Fruit fly (Drosophila melanogaster) whole organism, embryonic: ENCODE results near the gene CG17111.

ENCODE experiments used
- Asciz ChIP-seq: fragments of 200-800 bp; sonication (Bioruptor generic); optimal IDR thresholded peaks from 2 replicates; lab custom pipeline; 2017; ENCODE audit warnings: missing biosample characterization, mild to moderate bottlenecking, missing genetic modification characterization, missing genetic modification reagents
- Atf3 ChIP-seq: fragments of 200-800 bp; sonication (Bioruptor generic); optimal IDR thresholded peaks from 3 replicates; lab custom pipeline; 2016; ENCODE audit warnings: missing biosample characterization, missing genetic modification characterization
- C15 ChIP-seq: fragments of 200-800 bp; sonication (Bioruptor generic); IDR thresholded peaks from 3 replicates; pipeline ENCODE4 v1.3.6; 2022; ENCODE audit warnings: missing biosample characterization, missing genetic modification characterization
- CG1024 ChIP-seq: fragments of 200-800 bp; sonication (Bioruptor generic); IDR thresholded peaks from 2 replicates; pipeline ENCODE4 v1.3.6; 2022; ENCODE audit warnings: missing biosample characterization, missing genetic modification characterization
- CG11398 ChIP-seq: fragments of 200-800 bp; sonication (Bioruptor generic); optimal IDR thresholded peaks from 2 replicates; lab custom pipeline; 2016; ENCODE audit warnings: missing biosample characterization, missing genetic modification characterization
- CG11696 ChIP-seq: fragments of 200-800 bp; sonication (Bioruptor generic); IDR thresholded peaks from 2 replicates; pipeline ENCODE4 v1.3.6; 2022; ENCODE audit warnings: missing biosample characterization, missing genetic modification characterization
- CG11723 ChIP-seq: fragments of 200-800 bp; sonication (Bioruptor generic); optimal IDR thresholded peaks from 2 replicates; lab custom pipeline; 2017; ENCODE audit warnings: missing biosample characterization, mild to moderate bottlenecking, missing genetic modification characterization
- CG12236 ChIP-seq: fragments of 200-800 bp; sonication (Bioruptor generic); optimal IDR thresholded peaks from 2 replicates; lab custom pipeline; 2016; ENCODE audit warnings: missing biosample characterization, missing genetic modification characterization
- CG13296 ChIP-seq: fragments of 200-800 bp; sonication (Bioruptor generic); optimal IDR thresholded peaks from 3 replicates; lab custom pipeline; 2018; ENCODE audit warnings: missing biosample characterization, mild to moderate bottlenecking, missing genetic modification characterization
- CG1529 ChIP-seq: fragments of 200-800 bp; sonication (Bioruptor generic); optimal IDR thresholded peaks from 3 replicates; lab custom pipeline; 2018; ENCODE audit warnings: missing biosample characterization, missing genetic modification characterization
- CG18011 ChIP-seq: fragments of 200-800 bp; sonication (Bioruptor generic); optimal IDR thresholded peaks from 2 replicates; lab custom pipeline; 2017; ENCODE audit warnings: missing biosample characterization, missing genetic modification characterization, mild to moderate bottlenecking, moderate library complexity, missing genotype
- CG2889 ChIP-seq: fragments of 200-800 bp; sonication (Bioruptor generic); IDR thresholded peaks from 3 replicates; pipeline ENCODE4 v1.3.6; 2022; ENCODE audit warnings: missing biosample characterization, missing genetic modification characterization
- CG3163 ChIP-seq: fragments of 200-800 bp; sonication (Bioruptor generic); optimal IDR thresholded peaks from 3 replicates; lab custom pipeline; 2016; ENCODE audit warnings: missing biosample characterization, missing genetic modification characterization
- CG4360 ChIP-seq: fragments of 200-800 bp; sonication (Bioruptor generic); IDR thresholded peaks from 2 replicates; pipeline ENCODE4 v1.3.6; 2022; ENCODE audit warnings: missing biosample characterization, missing genetic modification characterization
- CG6683 ChIP-seq: fragments of 200-800 bp; sonication (Bioruptor generic); optimal IDR thresholded peaks from 2 replicates; lab custom pipeline; 2017; ENCODE audit warnings: missing biosample characterization, mild to moderate bottlenecking, missing genetic modification characterization, missing genetic modification reagents
- CG6791 ChIP-seq: fragments of 200-800 bp; sonication (Bioruptor generic); IDR thresholded peaks from 3 replicates; pipeline ENCODE4 v1.3.6; 2022; ENCODE audit warnings: missing biosample characterization, missing genetic modification characterization; ENCODE audit not compliant: partially characterized antibody
- CG7271 ChIP-seq: fragments of 200-800 bp; sonication (Bioruptor generic); optimal IDR thresholded peaks from 2 replicates; lab custom pipeline; 2018; ENCODE audit warnings: missing biosample characterization, mild to moderate bottlenecking, missing genetic modification characterization, moderate library complexity
- CHES-1-like ChIP-seq: fragments of 200-800 bp; sonication (Bioruptor generic); optimal IDR thresholded peaks from 2 replicates; lab custom pipeline; 2016; ENCODE audit warnings: missing biosample characterization, missing genetic modification characterization
- Deaf1 ChIP-seq: fragments of 200-800 bp; optimal IDR thresholded peaks from 3 replicates; lab custom pipeline; 2019; ENCODE audit warnings: missing biosample characterization, mild to moderate bottlenecking, missing genetic modification characterization, moderate library complexity
- E2f2 ChIP-seq: fragments of 200-800 bp; sonication (Bioruptor generic); IDR thresholded peaks from 2 replicates; pipeline ENCODE4 v1.3.6; 2022; ENCODE audit warnings: missing biosample characterization, missing genetic modification characterization
- HLH4C ChIP-seq: fragments of 200-800 bp; sonication (Bioruptor generic); IDR thresholded peaks from 3 replicates; pipeline ENCODE4 v1.3.6; 2022; ENCODE audit warnings: missing biosample characterization, missing genetic modification characterization; ENCODE audit not compliant: partially characterized antibody
- Hey ChIP-seq: fragments of 200-800 bp; sonication (Bioruptor generic); optimal IDR thresholded peaks from 3 replicates; lab custom pipeline; 2018; ENCODE audit warnings: missing biosample characterization, mild to moderate bottlenecking, missing genetic modification characterization
- HmgD ChIP-seq: fragments of 200-800 bp; sonication (Bioruptor generic); optimal IDR thresholded peaks from 3 replicates; lab custom pipeline; 2016; ENCODE audit warnings: missing biosample characterization, missing genetic modification characterization
- Meics ChIP-seq: fragments of 200-800 bp; sonication (Bioruptor generic); optimal IDR thresholded peaks from 2 replicates; lab custom pipeline; 2017; ENCODE audit warnings: missing biosample characterization, mild to moderate bottlenecking, missing genetic modification characterization
- Mes4 ChIP-seq: fragments of 200-800 bp; sonication (Bioruptor generic); optimal IDR thresholded peaks from 2 replicates; lab custom pipeline; 2016; ENCODE audit warnings: missing biosample characterization, missing genetic modification characterization
- NFAT ChIP-seq: fragments of 200-800 bp; sonication (Bioruptor generic); IDR thresholded peaks from 2 replicates; pipeline ENCODE4 v1.3.6; 2022; ENCODE audit warnings: missing biosample characterization, missing genetic modification characterization
- NfI ChIP-seq: fragments of 200-800 bp; sonication (Bioruptor generic); optimal IDR thresholded peaks from 3 replicates; lab custom pipeline; 2018; ENCODE audit warnings: missing biosample characterization, mild to moderate bottlenecking, missing genetic modification characterization, moderate library complexity
- Optix ChIP-seq: fragments of 200-800 bp; sonication (Bioruptor generic); IDR thresholded peaks from 3 replicates; pipeline ENCODE4 v1.3.6; 2022; ENCODE audit warnings: missing biosample characterization, missing genetic modification characterization
- Sox100B ChIP-seq: fragments of 200-800 bp; sonication (Bioruptor generic); optimal IDR thresholded peaks from 3 replicates; lab custom pipeline; 2018; ENCODE audit warnings: missing biosample characterization, mild to moderate bottlenecking, missing genetic modification characterization
- Vsx1 ChIP-seq: fragments of 200-800 bp; sonication (Bioruptor generic); optimal IDR thresholded peaks from 2 replicates; lab custom pipeline; 2017; ENCODE audit warnings: missing biosample characterization, mild to moderate bottlenecking, missing genetic modification characterization, missing genetic modification reagents
- YL-1 ChIP-seq: fragments of 200-800 bp; sonication (Bioruptor generic); optimal IDR thresholded peaks from 3 replicates; lab custom pipeline; 2017; ENCODE audit warnings: missing biosample characterization, mild to moderate bottlenecking, missing genetic modification characterization
- abd-A ChIP-seq: fragments of 200-800 bp; sonication (Bioruptor generic); optimal IDR thresholded peaks from 3 replicates; lab custom pipeline; 2019; ENCODE audit warnings: missing biosample characterization, mild to moderate bottlenecking, missing genetic modification characterization, moderate library complexity
- ac ChIP-seq: fragments of 200-800 bp; sonication (Bioruptor generic); optimal IDR thresholded peaks from 3 replicates; lab custom pipeline; 2017; ENCODE audit warnings: missing biosample characterization, mild to moderate bottlenecking, missing genetic modification characterization
- amos ChIP-seq: fragments of 200-800 bp; sonication (Bioruptor generic); IDR thresholded peaks from 2 replicates; pipeline ENCODE4 v1.3.6; 2022; ENCODE audit warnings: missing biosample characterization, missing genetic modification characterization; ENCODE audit not compliant: partially characterized antibody
- da ChIP-seq: fragments of 200-800 bp; sonication (Bioruptor generic); optimal IDR thresholded peaks from 2 replicates; lab custom pipeline; 2016; ENCODE audit warnings: missing biosample characterization, missing genetic modification characterization
- dpn ChIP-seq, 2 experiments: fragments of 200-800 bp; sonication (Bioruptor generic); optimal IDR thresholded peaks; 3 replicates each; lab custom pipeline; 2016; ENCODE audit warnings: missing biosample characterization in 2 of 2, missing genetic modification characterization in 2 of 2
- fd96Cb ChIP-seq: fragments of 200-800 bp; sonication (Bioruptor generic); optimal IDR thresholded peaks from 2 replicates; lab custom pipeline; 2018; ENCODE audit warnings: missing biosample characterization, mild to moderate bottlenecking, missing genetic modification characterization, moderate library complexity
- gem ChIP-seq: fragments of 200-800 bp; sonication (Bioruptor generic); optimal IDR thresholded peaks from 2 replicates; lab custom pipeline; 2019; ENCODE audit warnings: missing biosample characterization, mild to moderate bottlenecking, missing genetic modification characterization, moderate library complexity
- ham ChIP-seq: fragments of 200-800 bp; sonication (Bioruptor generic); IDR thresholded peaks from 2 replicates; pipeline ENCODE4 v1.3.6; 2022; ENCODE audit warnings: missing biosample characterization, missing genetic modification characterization
- kni ChIP-seq: fragments of 200-800 bp; sonication (Bioruptor generic); optimal IDR thresholded peaks from 3 replicates; lab custom pipeline; 2017; ENCODE audit warnings: mild to moderate bottlenecking, missing biosample characterization, missing genetic modification reagents, missing genetic modification characterization
- knrl ChIP-seq: fragments of 200-800 bp; sonication (Bioruptor generic); IDR thresholded peaks from 3 replicates; pipeline ENCODE4 v1.3.6; 2022; ENCODE audit warnings: missing biosample characterization, missing genetic modification characterization; ENCODE audit not compliant: partially characterized antibody
- mld ChIP-seq: fragments of 200-800 bp; sonication (Bioruptor generic); IDR thresholded peaks from 3 replicates; pipeline ENCODE4 v1.3.6; 2022; ENCODE audit warnings: missing biosample characterization, missing genetic modification characterization; ENCODE audit not compliant: partially characterized antibody
- psq ChIP-seq: fragments of 200-800 bp; sonication (Bioruptor generic); optimal IDR thresholded peaks from 2 replicates; lab custom pipeline; 2017; ENCODE audit warnings: missing biosample characterization, missing genetic modification characterization
- pum ChIP-seq: fragments of 200-800 bp; sonication (Bioruptor generic); optimal IDR thresholded peaks from 2 replicates; lab custom pipeline; 2016; ENCODE audit warnings: missing biosample characterization, missing genetic modification characterization
- run ChIP-seq: fragments of 200-800 bp; sonication (Bioruptor generic); optimal IDR thresholded peaks from 3 replicates; lab custom pipeline; 2018; ENCODE audit warnings: missing biosample characterization, mild to moderate bottlenecking, missing genetic modification characterization
- sc ChIP-seq, 3 experiments: fragments of >200 bp in 2 of 3; fragments of 200-800 bp in 1 of 3; sonication (Bioruptor generic) in 1 of 3; optimal IDR thresholded peaks; 2 replicates in 2 of 3; 3 replicates in 1 of 3; lab custom pipeline; 2017; ENCODE audit warnings: mild to moderate bottlenecking in 1 of 3, missing biosample characterization in 1 of 3, missing genetic modification characterization in 1 of 3, missing genetic modification reagents in 1 of 3
- schlank ChIP-seq: fragments of 200-800 bp; sonication (Bioruptor generic); optimal IDR thresholded peaks from 2 replicates; lab custom pipeline; 2018; ENCODE audit warnings: missing biosample characterization, mild to moderate bottlenecking, missing genetic modification characterization
- vnd ChIP-seq: fragments of 200-800 bp; sonication (Bioruptor generic); IDR thresholded peaks from 3 replicates; pipeline ENCODE4 v1.3.6; 2022; ENCODE audit warnings: missing biosample characterization, missing genetic modification characterization; ENCODE audit not compliant: partially characterized antibody
- vvl ChIP-seq: fragments of 200-800 bp; sonication (Bioruptor generic); IDR thresholded peaks from 2 replicates; pipeline ENCODE4 v1.3.6; 2022; ENCODE audit warnings: missing biosample characterization, missing genetic modification characterization
- zen2 ChIP-seq: fragments of 200-800 bp; sonication (Bioruptor generic); IDR thresholded peaks from 3 replicates; pipeline ENCODE4 v1.3.6; 2022; ENCODE audit warnings: missing biosample characterization, missing genetic modification characterization; ENCODE audit not compliant: partially characterized antibody

CG17111 gene

dm6 chr3R:23048690-23049118, 18.4 kb downstream of the CG17111 start (continued):
- TF ChIP-seq Meics: peak; percentile 72
- TF ChIP-seq CG12236 (GFP tag; lab: Kevin White, UChicago): no peak
- peak; percentile 61 to 69 for TF ChIP-seq dpn (GFP tag; optimal IDR thresholded peaks at IDR 0.05; lab: Kevin White, UChicago)
- TF ChIP-seq Hey (tag; lab: Kevin White, UChicago): no peak
- TF ChIP-seq CG6791 (GFP tag; lab: Robert Waterston, UW): no peak
- no peak for TF ChIP-seq CG3163 (GFP tag; lab: Kevin White, UChicago)
- peak; percentile 32; the same call in 1 of the 2 replicates for TF ChIP-seq CG1024
- peak; percentile 63 for TF ChIP-seq CG11723
- peak; percentile 81 for TF ChIP-seq CG13296 (GFP tag; lab: Kevin White, UChicago)
- no peak for TF ChIP-seq CG2889 (GFP tag; lab: Robert Waterston, UW)
- peak; percentile 75 for TF ChIP-seq fd96Cb
- TF ChIP-seq CG11398: no peak
- TF ChIP-seq ac (GFP tag; lab: Kevin White, UChicago): no peak
- TF ChIP-seq vnd: no peak
- TF ChIP-seq CG4360: no peak
- TF ChIP-seq kni (GFP tag; lab: Kevin White, UChicago): peak; percentile 46
- TF ChIP-seq Mes4 (GFP tag; lab: Kevin White, UChicago): peak; percentile 21
- no peak for TF ChIP-seq NFAT (GFP tag; lab: Robert Waterston, UW)
- peak; percentile 59; the same call in 1 of the 2 replicates for TF ChIP-seq E2f2
- no peak for TF ChIP-seq Optix (GFP tag; lab: Robert Waterston, UW)
- TF ChIP-seq zen2 (GFP tag; lab: Robert Waterston, UW): no peak
- TF ChIP-seq pum (GFP tag; lab: Kevin White, UChicago): peak; percentile 42
- no peak for TF ChIP-seq mld
- TF ChIP-seq Sox100B (GFP tag; lab: Kevin White, UChicago): peak; percentile 85
- no peak for TF ChIP-seq schlank (tag; lab: Kevin White, UChicago)
- peak; percentile 69 for TF ChIP-seq NfI (GFP tag; lab: Kevin White, UChicago)
- TF ChIP-seq da: no peak
- TF ChIP-seq abd-A (tag; lab: Kevin White, UChicago): no peak
- TF ChIP-seq CG18011 (GFP tag; lab: Kevin White, UChicago): no peak
- TF ChIP-seq run (tag; lab: Kevin White, UChicago): peak; percentile 64
- TF ChIP-seq sc (optimal IDR thresholded peaks at IDR 0.05; lab: Kevin White, UChicago): no peak
- TF ChIP-seq sc (GFP tag; optimal IDR thresholded peaks at IDR 0.05; lab: Kevin White, UChicago): peak; percentile 62
- no peak for TF ChIP-seq CG7271 (tag; lab: Kevin White, UChicago)
- TF ChIP-seq Vsx1 (GFP tag; lab: Kevin White, UChicago): peak; percentile 73
- TF ChIP-seq gem (tag; lab: Kevin White, UChicago): peak; percentile 90
- peak; percentile 79 for TF ChIP-seq vvl
- no peak; the same call in 1 of the 2 replicates for TF ChIP-seq amos
- no peak for TF ChIP-seq knrl (GFP tag; lab: Robert Waterston, UW)
- TF ChIP-seq Atf3 (GFP tag; lab: Kevin White, UChicago): peak; percentile 25
- peak; percentile 10; the same call in 1 of the 2 replicates for TF ChIP-seq CG11696 (GFP tag; lab: Robert Waterston, UW)
- TF ChIP-seq Deaf1 (tag; lab: Kevin White, UChicago): peak; percentile 57
- TF ChIP-seq HmgD: no peak
- peak; percentile 84 for TF ChIP-seq Asciz (GFP tag; lab: Kevin White, UChicago)
- TF ChIP-seq CG6683 (GFP tag; lab: Kevin White, UChicago): peak; percentile 43
- TF ChIP-seq CHES-1-like (GFP tag; lab: Kevin White, UChicago): no peak
- TF ChIP-seq psq (GFP tag; lab: Kevin White, UChicago): peak; percentile 21
- no peak for TF ChIP-seq HLH4C
- no peak for TF ChIP-seq C15 (GFP tag; lab: Robert Waterston, UW)
- TF ChIP-seq ham: no peak
- no peak for TF ChIP-seq YL-1 (GFP tag; lab: Kevin White, UChicago)
- TF ChIP-seq CG1529 (GFP tag; lab: Kevin White, UChicago): peak; percentile 64
